Fruit fly (Drosophila melanogaster) whole organism, embryonic: ENCODE results near the gene CG11811.

Experiments used
- Asciz ChIP-seq: fragments of 200-800 bp; sonication (Bioruptor generic); optimal IDR thresholded peaks from 2 replicates; lab custom pipeline; 2017; ENCODE audit warnings: missing biosample characterization, mild to moderate bottlenecking, missing genetic modification characterization, missing genetic modification reagents
- Atf6 ChIP-seq: fragments of 200-800 bp; sonication (Bioruptor generic); IDR thresholded peaks from 2 replicates; pipeline ENCODE4 v1.3.6; 2022; ENCODE audit warnings: missing biosample characterization, missing genetic modification characterization
- Awh ChIP-seq: fragments of 200-800 bp; sonication (Bioruptor generic); IDR thresholded peaks from 2 replicates; pipeline ENCODE4, ENCODE4 v1.3.6; 2022; ENCODE audit warnings: missing biosample characterization, missing genetic modification characterization
- B-H1 ChIP-seq: fragments of 200-800 bp; sonication (Bioruptor generic); IDR thresholded peaks from 3 replicates; pipeline ENCODE4 v1.3.6; 2022; ENCODE audit warnings: missing biosample characterization, missing genetic modification characterization
- CG10366 ChIP-seq: fragments of 200-800 bp; sonication (Bioruptor generic); IDR thresholded peaks from 2 replicates; pipeline ENCODE4 v1.3.6; 2022; ENCODE audit warnings: missing biosample characterization, missing genetic modification characterization
- CG11560 ChIP-seq: fragments of 200-800 bp; sonication (Bioruptor generic); IDR thresholded peaks from 3 replicates; pipeline ENCODE4 v1.3.6; 2022; ENCODE audit warnings: missing biosample characterization, missing genetic modification characterization
- CG13287 ChIP-seq: fragments of 200-800 bp; sonication (Bioruptor generic); IDR thresholded peaks from 2 replicates; pipeline ENCODE4 v1.3.6; 2022; ENCODE audit warnings: missing biosample characterization, missing genetic modification characterization; ENCODE audit not compliant: partially characterized antibody
- CG1529 ChIP-seq: fragments of 200-800 bp; sonication (Bioruptor generic); optimal IDR thresholded peaks from 3 replicates; lab custom pipeline; 2018; ENCODE audit warnings: missing biosample characterization, missing genetic modification characterization
- CG16779 ChIP-seq: fragments of 200-800 bp; sonication (Bioruptor generic); IDR thresholded peaks from 2 replicates; pipeline ENCODE4 v1.3.6; 2022; ENCODE audit warnings: missing biosample characterization, missing genetic modification characterization
- CG16863 ChIP-seq: fragments of 200-800 bp; sonication (Bioruptor generic); optimal IDR thresholded peaks from 3 replicates; lab custom pipeline; 2016; ENCODE audit warnings: missing biosample characterization, missing genetic modification characterization
- CG17912 ChIP-seq: fragments of 200-800 bp; sonication (Bioruptor generic); optimal IDR thresholded peaks from 2 replicates; lab custom pipeline; 2018; ENCODE audit warnings: missing biosample characterization, mild to moderate bottlenecking, missing genetic modification characterization
- CG2889 ChIP-seq: fragments of 200-800 bp; sonication (Bioruptor generic); IDR thresholded peaks from 3 replicates; pipeline ENCODE4 v1.3.6; 2022; ENCODE audit warnings: missing biosample characterization, missing genetic modification characterization
- CG31224 ChIP-seq: fragments of 200-800 bp; sonication (Bioruptor generic); IDR thresholded peaks from 2 replicates; pipeline ENCODE4 v1.3.6; 2022; ENCODE audit warnings: missing biosample characterization, missing genetic modification characterization
- CG31365 ChIP-seq: fragments of 200-800 bp; sonication (Bioruptor generic); optimal IDR thresholded peaks from 2 replicates; lab custom pipeline; 2018; ENCODE audit warnings: missing biosample characterization, mild to moderate bottlenecking, missing genetic modification characterization
- CG31441 ChIP-seq: fragments of 200-800 bp; sonication (Bioruptor generic); IDR thresholded peaks from 2 replicates; pipeline ENCODE4 v1.3.6; 2022; ENCODE audit warnings: missing biosample characterization, missing genetic modification characterization
- CG32767 ChIP-seq: fragments of 200-800 bp; sonication (Bioruptor generic); IDR thresholded peaks from 2 replicates; pipeline ENCODE4 v1.3.6; 2022; ENCODE audit warnings: missing biosample characterization, missing genetic modification characterization
- CG33557 ChIP-seq: fragments of 200-800 bp; sonication (Bioruptor generic); optimal IDR thresholded peaks from 2 replicates; lab custom pipeline; 2019; ENCODE audit warnings: missing biosample characterization, mild to moderate bottlenecking, missing genetic modification characterization, moderate library complexity
- CG34224 ChIP-seq: fragments of 200-800 bp; sonication (Bioruptor generic); IDR thresholded peaks from 3 replicates; pipeline ENCODE4 v1.3.6; 2022; ENCODE audit warnings: missing biosample characterization, missing genetic modification characterization; ENCODE audit not compliant: partially characterized antibody
- CG5953 ChIP-seq: fragments of 200-800 bp; sonication (Bioruptor generic); IDR thresholded peaks from 2 replicates; pipeline ENCODE4 v1.3.6; 2022; ENCODE audit warnings: missing biosample characterization, missing genetic modification characterization
- CG8281 ChIP-seq: fragments of 200-800 bp; sonication (Bioruptor generic); optimal IDR thresholded peaks from 2 replicates; lab custom pipeline; 2018; ENCODE audit warnings: missing biosample characterization, mild to moderate bottlenecking, missing genetic modification characterization, moderate library complexity
- CG8478 ChIP-seq: fragments of >200 bp; optimal IDR thresholded peaks from 2 replicates; lab custom pipeline; 2018
- CHES-1-like ChIP-seq: fragments of 200-800 bp; sonication (Bioruptor generic); optimal IDR thresholded peaks from 2 replicates; lab custom pipeline; 2016; ENCODE audit warnings: missing biosample characterization, missing genetic modification characterization
- Dip3 ChIP-seq: fragments of 200-800 bp; sonication (Bioruptor generic); optimal IDR thresholded peaks from 3 replicates; lab custom pipeline; 2016; ENCODE audit warnings: missing biosample characterization, missing genetic modification characterization
- Hey ChIP-seq: fragments of 200-800 bp; sonication (Bioruptor generic); optimal IDR thresholded peaks from 3 replicates; lab custom pipeline; 2018; ENCODE audit warnings: missing biosample characterization, mild to moderate bottlenecking, missing genetic modification characterization
- Med ChIP-seq: fragments of 200-800 bp; sonication (Bioruptor generic); peaks from one replicate; lab custom pipeline; 2016; ENCODE audit warnings: missing biosample characterization, missing genetic modification characterization, mild to moderate bottlenecking, inconsistent platforms, moderate library complexity
- Mes4 ChIP-seq: fragments of 200-800 bp; sonication (Bioruptor generic); optimal IDR thresholded peaks from 2 replicates; lab custom pipeline; 2016; ENCODE audit warnings: missing biosample characterization, missing genetic modification characterization
- NK7.1 ChIP-seq: fragments of 200-800 bp; sonication (Bioruptor generic); optimal IDR thresholded peaks from 3 replicates; lab custom pipeline; 2016; ENCODE audit warnings: missing biosample characterization, missing genetic modification characterization
- Side ChIP-seq: fragments of 200-800 bp; sonication (Bioruptor generic); optimal IDR thresholded peaks from 2 replicates; lab custom pipeline; 2016; ENCODE audit warnings: missing biosample characterization, missing genetic modification characterization
- Sox100B ChIP-seq: fragments of 200-800 bp; sonication (Bioruptor generic); optimal IDR thresholded peaks from 3 replicates; lab custom pipeline; 2018; ENCODE audit warnings: missing biosample characterization, mild to moderate bottlenecking, missing genetic modification characterization
- YL-1 ChIP-seq: fragments of 200-800 bp; sonication (Bioruptor generic); optimal IDR thresholded peaks from 3 replicates; lab custom pipeline; 2017; ENCODE audit warnings: missing biosample characterization, mild to moderate bottlenecking, missing genetic modification characterization
- ara ChIP-seq: fragments of 200-800 bp; sonication (Bioruptor generic); IDR thresholded peaks from 2 replicates; pipeline ENCODE4 v1.3.6; 2022; ENCODE audit warnings: missing biosample characterization, missing genetic modification characterization
- ash1 ChIP-seq: fragments of 200-800 bp; sonication (Bioruptor generic); optimal IDR thresholded peaks from 2 replicates; lab custom pipeline; 2018; ENCODE audit warnings: missing biosample characterization, mild to moderate bottlenecking, missing genetic modification characterization
- bigmax ChIP-seq: fragments of 200-800 bp; sonication (Bioruptor generic); optimal IDR thresholded peaks from 2 replicates; lab custom pipeline; 2018; ENCODE audit warnings: missing biosample characterization, mild to moderate bottlenecking, missing genetic modification characterization
- cas ChIP-seq: fragments of 200-800 bp; sonication (Bioruptor generic); IDR thresholded peaks from 2 replicates; pipeline ENCODE4 v1.3.6; 2022; ENCODE audit warnings: missing biosample characterization, missing genetic modification characterization
- chm ChIP-seq: fragments of 200-800 bp; sonication (Bioruptor generic); IDR thresholded peaks from 2 replicates; pipeline ENCODE4 v1.3.6; 2022; ENCODE audit warnings: missing biosample characterization, missing genetic modification characterization
- ci ChIP-seq: fragments of 200-800 bp; sonication (Bioruptor generic); IDR thresholded peaks from 3 replicates; pipeline ENCODE4 v1.3.6; 2022; ENCODE audit warnings: missing biosample characterization, missing genetic modification characterization
- crc ChIP-seq: fragments of 200-800 bp; sonication (Bioruptor generic); optimal IDR thresholded peaks from 2 replicates; lab custom pipeline; 2016; ENCODE audit warnings: missing biosample characterization, missing genetic modification characterization
- dati ChIP-seq: fragments of 200-800 bp; sonication (Bioruptor generic); IDR thresholded peaks from 2 replicates; pipeline ENCODE4 v1.3.6; 2022; ENCODE audit warnings: missing biosample characterization, missing genetic modification characterization
- ems ChIP-seq: fragments of 200-800 bp; sonication (Bioruptor generic); optimal IDR thresholded peaks from 3 replicates; lab custom pipeline; 2016; ENCODE audit warnings: missing biosample characterization, missing genetic modification characterization
- eyg ChIP-seq: fragments of 200-800 bp; sonication (Bioruptor generic); optimal IDR thresholded peaks from 3 replicates; lab custom pipeline; 2016; ENCODE audit warnings: missing biosample characterization, missing genetic modification characterization
- grau ChIP-seq: fragments of 200-800 bp; optimal IDR thresholded peaks from 3 replicates; lab custom pipeline; 2019; ENCODE audit warnings: missing biosample characterization, mild to moderate bottlenecking, missing genetic modification characterization, moderate library complexity
- ham ChIP-seq: fragments of 200-800 bp; sonication (Bioruptor generic); IDR thresholded peaks from 2 replicates; pipeline ENCODE4 v1.3.6; 2022; ENCODE audit warnings: missing biosample characterization, missing genetic modification characterization
- nerfin-2 ChIP-seq: fragments of 200-800 bp; sonication (Bioruptor generic); IDR thresholded peaks from 2 replicates; pipeline ENCODE4 v1.3.6; 2022; ENCODE audit warnings: missing biosample characterization, missing genetic modification characterization; ENCODE audit not compliant: partially characterized antibody
- pzg ChIP-seq: fragments of 200-800 bp; sonication (Bioruptor generic); optimal IDR thresholded peaks from 3 replicates; lab custom pipeline; 2018; ENCODE audit warnings: missing biosample characterization, mild to moderate bottlenecking, missing genetic modification characterization, moderate library complexity
- row ChIP-seq: fragments of 200-800 bp; sonication (Bioruptor generic); IDR thresholded peaks from 3 replicates; pipeline ENCODE4 v1.3.6; 2022; ENCODE audit warnings: missing biosample characterization, missing genetic modification characterization
- sens ChIP-seq: fragments of 200-800 bp; sonication (Bioruptor generic); peaks from one replicate; lab custom pipeline; 2016; ENCODE audit warnings: missing biosample characterization, missing genetic modification characterization
- sim ChIP-seq: fragments of 200-800 bp; sonication (Bioruptor generic); IDR thresholded peaks from 2 replicates; pipeline ENCODE4 v1.3.6; 2022; ENCODE audit warnings: missing biosample characterization, missing genetic modification characterization
- stc ChIP-seq: fragments of 200-800 bp; sonication (Bioruptor generic); IDR thresholded peaks from 2 replicates; pipeline ENCODE4 v1.3.6; 2022; ENCODE audit warnings: missing biosample characterization, missing genetic modification characterization
- z ChIP-seq: fragments of 200-800 bp; sonication (Bioruptor generic); IDR thresholded peaks from 3 replicates; pipeline ENCODE4 v1.3.6; 2022; ENCODE audit warnings: missing biosample characterization, missing genetic modification characterization

The CG11811 gene

dm6 chr3L:10690904-10691408 is at the start of gene CG11811 (continued):
- TF ChIP-seq Mes4 (GFP tag; lab: Kevin White, UChicago) (no peak), CG1529 (GFP tag; lab: Kevin White, UChicago) (no peak), CG32767 (GFP tag; lab: Robert Waterston, UW) (no peak), eyg (no peak), ems (GFP tag; lab: Kevin White, UChicago) (no peak), Asciz (GFP tag; lab: Kevin White, UChicago) (no peak), Atf6 (GFP tag; lab: Robert Waterston, UW) (no peak), Side (GFP tag; lab: Kevin White, UChicago) (no peak), Sox100B (GFP tag; lab: Kevin White, UChicago) (no peak), CG33557 (no peak), CG17912 (GFP tag; lab: Kevin White, UChicago) (no peak), CG31224 (GFP tag; lab: Robert Waterston, UW) (peak; percentile 93), CG13287 (GFP tag; lab: Robert Waterston, UW) (peak; percentile 89), CHES-1-like (GFP tag; lab: Kevin White, UChicago) (no peak), CG11560 (tag; lab: Robert Waterston, UW) (no peak), CG8478 (lab: Kevin White, UChicago) (no peak), YL-1 (GFP tag; lab: Kevin White, UChicago) (peak; percentile 77), stc (GFP tag; lab: Robert Waterston, UW) (no peak), CG34224 (GFP tag; lab: Robert Waterston, UW) (peak; percentile 82), Hey (no peak), cas (no peak), CG16863 (GFP tag; lab: Kevin White, UChicago) (no peak), chm (GFP tag; lab: Robert Waterston, UW) (no peak), B-H1 (GFP tag; lab: Robert Waterston, UW) (no peak), Dip3 (GFP tag; lab: Kevin White, UChicago) (no peak)

dm6 chr3L:10641589-10641988 is 49.2 kb upstream of the CG11811 start, which contains the start of gene CG14154:
Gene CG14154 (plus strand): TSS chr3L:10641889.
- no peak for TF ChIP-seq dati (GFP tag; lab: Robert Waterston, UW)
- TF ChIP-seq sens: peak; percentile 22
- no peak for TF ChIP-seq crc (GFP tag; lab: Kevin White, UChicago)

- TF ChIP-seq pzg (GFP tag; lab: Kevin White, UChicago) (no peak), CG31365 (no peak), CG31441 (no peak), CG34224 (GFP tag; lab: Robert Waterston, UW) (no peak), CG10366 (no peak), ash1 (no peak), ara (GFP tag; lab: Robert Waterston, UW) (no peak), NK7.1 (GFP tag; lab: Kevin White, UChicago) (no peak)
These were observed 47.6 kb upstream of the CG11811 start, which contains the start of gene CG14153 for dm6 chr3L:10643228-10643627. Gene CG14153 (plus strand): TSS chr3L:10643528.

dm6 chr3L:10645965-10646364 is 44.9 kb upstream of the CG11811 start:
- 0 out of 2 replicates have a peak, but pooled peaks have one; percentile 25 for TF ChIP-seq CG16779 (GFP tag; lab: Robert Waterston, UW)
- TF ChIP-seq Med (GFP tag; lab: Kevin White, UChicago): peak; percentile 7
- TF ChIP-seq ci (GFP tag; lab: Robert Waterston, UW): peak; percentile 46; the same call in 1 of the 3 replicates
- peak; percentile 7; the same call in 1 of the 2 replicates for TF ChIP-seq CG5953 (GFP tag; lab: Robert Waterston, UW)
- 0 out of 2 replicates have a peak, but pooled peaks have one; percentile 20 for TF ChIP-seq Awh (GFP tag; lab: Robert Waterston, UW)
- TF ChIP-seq CG31365: no peak
- no peak for TF ChIP-seq bigmax (GFP tag; lab: Kevin White, UChicago)
- TF ChIP-seq nerfin-2: no peak
- peak; percentile 29; the same call in 1 of the 3 replicates for TF ChIP-seq row (GFP tag; lab: Robert Waterston, UW)
- TF ChIP-seq z: 0 out of 3 replicates have a peak, but pooled peaks have one; percentile 9
- peak; percentile 97 for TF ChIP-seq CG8281
- TF ChIP-seq grau: peak; percentile 43
- TF ChIP-seq CG2889: 0 out of 3 replicates have a peak, but pooled peaks have one; percentile 39
- TF ChIP-seq ham (GFP tag; lab: Robert Waterston, UW): no peak
- no peak for TF ChIP-seq sim
